Worm (Caenorhabditis elegans): ENCODE measurements around the gene ZK470.6.
A peak's percentile ranks its signal among the peaks of the same experiment; 100 is the strongest.

ZK470.6 gene

DNA sequence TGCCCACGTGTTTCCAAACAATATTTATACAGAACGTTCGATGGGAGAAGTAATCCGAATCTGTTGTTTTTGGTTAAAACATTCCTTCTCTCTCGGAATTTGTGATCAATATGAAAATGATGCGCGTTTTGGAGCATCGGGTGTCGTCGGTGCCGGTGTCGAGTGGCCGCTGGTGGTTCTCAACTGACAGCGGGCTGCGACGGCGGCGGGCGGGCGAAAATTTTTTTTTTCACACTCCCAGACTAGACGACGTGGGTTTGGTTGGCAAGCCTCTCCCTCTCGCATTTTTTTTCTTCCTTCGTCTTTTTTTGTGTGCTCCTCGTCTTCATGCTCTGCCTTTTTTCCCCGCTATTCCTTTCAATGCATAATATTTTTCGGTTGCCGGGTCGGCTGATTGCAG, 40.9 kb upstream of the ZK470.6 start, which contains the start of gene W01H2.2:
Gene W01H2.2, minus strand, starts transcription at position 285 of the 400 bp plus-strand sequence.
- TF ChIP-seq lin-32 (GFP tag; optimal IDR thresholded peaks at IDR 0.05) = no peak

DNA sequence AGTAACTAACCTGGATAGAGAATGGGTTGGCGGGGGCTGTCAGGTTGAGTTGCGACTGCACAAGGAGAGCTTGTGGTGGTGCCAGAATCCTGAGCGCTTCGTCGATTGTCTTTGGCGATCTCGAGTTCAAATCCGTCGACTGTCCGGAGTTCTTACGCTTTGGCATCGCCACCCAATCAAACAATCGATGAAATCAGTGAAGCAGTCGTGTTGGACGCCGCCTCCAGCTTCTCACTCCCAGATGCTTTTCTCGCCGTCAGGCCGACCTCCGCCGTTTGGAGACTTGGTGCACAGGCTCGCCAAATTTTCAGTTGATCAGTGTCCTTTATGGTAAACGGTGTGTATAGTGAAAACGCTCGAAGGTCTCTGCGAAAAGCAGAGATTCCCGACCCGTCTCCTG, 39.6 kb upstream of the ZK470.6 start, which contains the start of the genes F20B6.10 and hpk-1:
Gene F20B6.10, minus strand, starts transcription at position 303 of the 400 bp plus-strand sequence.
Gene hpk-1, minus strand, starts transcription at position 397 of the 400 bp plus-strand sequence.
- TF ChIP-seq mls-2 (tag; optimal IDR thresholded peaks at IDR 0.05) (no peak), elt-3 (tag; optimal IDR thresholded peaks at IDR 0.05) (no peak), pha-4 (tag; optimal IDR thresholded peaks at IDR 0.05) (no peak), M03D4.4 (tag; optimal IDR thresholded peaks at IDR 0.05) (no peak), lin-13 (tag; optimal IDR thresholded peaks at IDR 0.05) (no peak), snpc-4 (tag; optimal IDR thresholded peaks at IDR 0.05) (no peak), cnd-1 (tag; optimal IDR thresholded peaks at IDR 0.05) (no peak)

- TF ChIP-seq lin-13 (tag; optimal IDR thresholded peaks at IDR 0.05) = no peak
- no peak for TF ChIP-seq sptf-1 (tag; optimal IDR thresholded peaks at IDR 0.05)
- TF ChIP-seq tbx-8 (GFP tag; optimal IDR thresholded peaks at IDR 0.05) = no peak
- TF ChIP-seq nhr-237 (tag; optimal IDR thresholded peaks at IDR 0.05) = no peak
- no peak for TF ChIP-seq nhr-2 (tag; optimal IDR thresholded peaks at IDR 0.05)
- TF ChIP-seq M03D4.4 (tag; optimal IDR thresholded peaks at IDR 0.05) = no peak
- no peak for TF ChIP-seq zip-8 (tag; optimal IDR thresholded peaks at IDR 0.05)
These were observed 38.3 kb upstream of the ZK470.6 start for ce11 chrX:4215500-4216107.

DNA sequence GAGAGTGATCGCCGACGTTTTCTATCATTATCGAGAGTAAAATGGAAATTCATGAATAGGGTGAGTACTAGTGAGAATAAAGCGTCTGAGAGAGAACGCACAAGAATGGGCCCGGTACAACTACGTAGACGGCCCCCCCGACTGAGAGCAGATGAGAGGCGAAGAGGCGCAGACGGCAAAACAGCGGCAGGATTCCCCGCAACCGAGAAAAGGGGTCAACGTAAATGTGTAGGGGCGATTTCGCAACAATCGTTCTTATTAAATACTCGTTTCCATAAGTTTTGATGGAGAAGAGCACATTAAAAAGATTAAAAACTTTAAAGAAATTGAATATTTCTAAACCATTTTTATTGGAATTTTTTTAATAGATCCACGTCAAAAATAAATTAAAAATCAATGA, 37.3 kb upstream of the ZK470.6 start:
- TF ChIP-seq ces-1 (GFP tag; optimal IDR thresholded peaks at IDR 0.05) (peak; percentile 30), unc-62 (GFP tag; optimal IDR thresholded peaks at IDR 0.05) (no peak)

- TF ChIP-seq ceh-83 (GFP tag; optimal IDR thresholded peaks at IDR 0.05) (peak; percentile 64), nhr-237 (tag; optimal IDR thresholded peaks at IDR 0.05) (peak; percentile 99), elt-3 (tag; optimal IDR thresholded peaks at IDR 0.05) (peak; percentile 94), ceh-43 (GFP tag; optimal IDR thresholded peaks at IDR 0.05) (peak; percentile 22), M03D4.4 (tag; optimal IDR thresholded peaks at IDR 0.05) (peak; percentile 80), ham-2 (GFP tag; optimal IDR thresholded peaks at IDR 0.05) (peak; percentile 52), lsy-2 (tag; optimal IDR thresholded peaks at IDR 0.05) (peak; percentile 91), sem-2 (GFP tag; optimal IDR thresholded peaks at IDR 0.05) (no peak), snpc-4 (tag; optimal IDR thresholded peaks at IDR 0.05) (no peak), sptf-1 (tag; optimal IDR thresholded peaks at IDR 0.05) (peak; percentile 92), lin-13 (tag; optimal IDR thresholded peaks at IDR 0.05) (peak; percentile 86), nhr-28 (tag; optimal IDR thresholded peaks at IDR 0.05) (peak; percentile 71), unc-120 (tag; optimal IDR thresholded peaks at IDR 0.05; ENCODE audit: poor library complexity, severe bottlenecking) (peak; percentile 83), nhr-2 (tag; optimal IDR thresholded peaks at IDR 0.05) (peak; percentile 70), mls-2 (tag; optimal IDR thresholded peaks at IDR 0.05) (peak; percentile 91), unc-39 (tag; optimal IDR thresholded peaks at IDR 0.05) (peak; percentile 89), blmp-1 (tag; optimal IDR thresholded peaks at IDR 0.05) (peak; percentile 67), drap-1 (GFP tag; optimal IDR thresholded peaks at IDR 0.05) (peak; percentile 95), elt-1 (tag; optimal IDR thresholded peaks at IDR 0.05; ENCODE audit: borderline replicate concordance, insufficient read depth) (peak; percentile 2), hlh-1 (tag; optimal IDR thresholded peaks at IDR 0.05) (peak; percentile 94), lin-32 (GFP tag; optimal IDR thresholded peaks at IDR 0.05) (peak; percentile 45), tbx-8 (GFP tag; optimal IDR thresholded peaks at IDR 0.05) (peak; percentile 66), ces-1 (GFP tag; optimal IDR thresholded peaks at IDR 0.05) (peak; percentile 97), bed-3 (GFP tag; optimal IDR thresholded peaks at IDR 0.05) (peak; percentile 37), pha-4 (tag; optimal IDR thresholded peaks at IDR 0.05) (peak; percentile 96), ztf-11 (tag; optimal IDR thresholded peaks at IDR 0.05) (peak; percentile 99), nhr-12 (tag; optimal IDR thresholded peaks at IDR 0.05) (peak; percentile 98), zip-8 (tag; optimal IDR thresholded peaks at IDR 0.05) (no peak), unc-62 (GFP tag; optimal IDR thresholded peaks at IDR 0.05) (peak; percentile 90), mab-5 (tag; optimal IDR thresholded peaks at IDR 0.05) (peak; percentile 90), flh-1 (GFP tag; optimal IDR thresholded peaks at IDR 0.05) (no peak), nhr-76 (tag; optimal IDR thresholded peaks at IDR 0.05) (no peak), mep-1 (tag; optimal IDR thresholded peaks at IDR 0.05) (peak; percentile 98), cnd-1 (tag; optimal IDR thresholded peaks at IDR 0.05) (peak; percentile 92), ceh-39 (tag; optimal IDR thresholded peaks at IDR 0.05) (peak; percentile 95)
These were observed 31.8 kb upstream of the ZK470.6 start for ce11 chrX:4209131-4209530.
